Fruit fly (Drosophila melanogaster) whole organism, adult: Measurements from ENCODE around the gene CG12219.

Source experiments
- CG1620 ChIP-seq: fragments of 200-800 bp; sonication (Bioruptor generic); optimal IDR thresholded peaks from 2 replicates; lab custom pipeline; 2016; ENCODE audit warnings: missing biosample characterization, missing genetic modification characterization
- Clk ChIP-seq: fragments of 200-800 bp; sonication (Bioruptor generic); optimal IDR thresholded peaks from 2 replicates; lab custom pipeline; 2017; ENCODE audit warnings: missing biosample characterization, missing genetic modification characterization
- Crg-1 ChIP-seq: fragments of 200-800 bp; sonication (Bioruptor generic); optimal IDR thresholded peaks from 2 replicates; lab custom pipeline; 2016; ENCODE audit warnings: missing biosample characterization, missing genetic modification characterization
- Mnt ChIP-seq: fragments of 200-800 bp; sonication (Bioruptor generic); optimal IDR thresholded peaks from 2 replicates; lab custom pipeline; 2016; ENCODE audit warnings: missing biosample characterization, mild to moderate bottlenecking, missing genetic modification characterization
- bab1 ChIP-seq: fragments of 200-800 bp; sonication (Bioruptor generic); optimal IDR thresholded peaks from 3 replicates; lab custom pipeline; 2019; ENCODE audit warnings: missing biosample characterization, mild to moderate bottlenecking, missing genetic modification characterization, moderate library complexity
- cic ChIP-seq: fragments of 200-800 bp; sonication (Bioruptor generic); optimal IDR thresholded peaks from 2 replicates; lab custom pipeline; 2017; ENCODE audit warnings: missing biosample characterization, mild to moderate bottlenecking, missing genetic modification characterization, moderate library complexity
- kay ChIP-seq: fragments of 200-800 bp; sonication (Bioruptor generic); peaks from one replicate; lab custom pipeline; 2016; ENCODE audit warnings: missing biosample characterization, missing genetic modification characterization, borderline replicate concordance
- ovo ChIP-seq: fragments of 200-800 bp; sonication (Bioruptor generic); optimal IDR thresholded peaks from 2 replicates; lab custom pipeline; 2016; ENCODE audit warnings: missing biosample characterization, missing genetic modification characterization
- tj ChIP-seq: fragments of 200-800 bp; sonication (Bioruptor generic); optimal IDR thresholded peaks from 3 replicates; lab custom pipeline; 2017; ENCODE audit warnings: missing biosample characterization, mild to moderate bottlenecking, missing genetic modification characterization, moderate library complexity

DNA sequence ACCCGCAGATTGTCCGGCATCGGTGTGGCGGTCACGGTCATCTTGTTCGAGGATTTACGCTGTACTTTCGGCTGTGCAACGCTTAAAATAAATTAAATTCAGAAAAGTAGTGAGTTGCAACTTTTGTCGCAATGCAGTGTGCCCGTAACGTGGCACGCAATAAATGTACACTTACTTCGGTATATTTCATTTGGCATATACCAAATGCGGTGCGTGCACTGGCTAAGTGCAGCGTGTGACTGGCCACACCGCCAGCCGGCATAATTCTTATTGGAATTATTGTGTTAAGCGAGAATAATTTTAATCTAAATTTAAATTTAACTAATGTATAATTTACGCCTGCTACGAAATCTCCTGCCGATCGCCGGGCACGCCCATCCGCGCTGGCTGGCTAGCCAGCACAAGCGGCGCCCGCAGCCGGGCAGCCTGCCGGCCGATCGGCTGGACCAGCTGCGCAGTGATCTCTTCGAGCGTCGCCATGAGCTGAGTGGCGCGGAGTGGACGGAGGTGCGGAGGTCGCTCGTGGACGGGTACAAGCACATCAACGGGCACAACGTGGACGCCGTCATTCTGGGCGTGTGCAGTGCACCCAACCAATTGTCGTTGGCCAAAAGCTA, 9.9 kb downstream of the CG12219 start, which contains the start of the genes Rpt4 and mldr:
- TF ChIP-seq cic (GFP tag; lab: Kevin White, UChicago) (no peak), kay (no peak), tj (GFP tag; lab: Kevin White, UChicago) (peak; percentile 63), bab1 (peak; percentile 58), Crg-1 (GFP tag; lab: Kevin White, UChicago) (no peak), Clk (GFP tag; lab: Kevin White, UChicago) (no peak), Mnt (GFP tag; lab: Kevin White, UChicago) (peak; percentile 23), ovo (GFP tag; lab: Kevin White, UChicago) (no peak), CG1620 (GFP tag; lab: Kevin White, UChicago) (peak; percentile 26)
